Fruit fly (Drosophila melanogaster) whole organism, embryonic: ENCODE measurements around the gene CG13917.
A peak's percentile ranks its signal among the peaks of the same experiment; 100 is the strongest.

Experiments used
- Bgb ChIP-seq: fragments of 200-800 bp; sonication (Bioruptor generic); IDR thresholded peaks from 2 replicates; pipeline ENCODE4 v1.3.6; 2022; ENCODE audit warnings: missing biosample characterization, missing genetic modification characterization; ENCODE audit not compliant: partially characterized antibody
- CG10267 ChIP-seq: fragments of 200-800 bp; sonication (Bioruptor generic); optimal IDR thresholded peaks from 2 replicates; lab custom pipeline; 2018; ENCODE audit warnings: missing biosample characterization, mild to moderate bottlenecking, missing genetic modification characterization, moderate library complexity
- CG12219 ChIP-seq: fragments of 200-800 bp; sonication (Bioruptor generic); optimal IDR thresholded peaks from 3 replicates; lab custom pipeline; 2018; ENCODE audit warnings: missing biosample characterization, mild to moderate bottlenecking, missing genetic modification characterization
- CG1233 ChIP-seq: fragments of 200-800 bp; sonication (Bioruptor generic); optimal IDR thresholded peaks from 4 replicates; lab custom pipeline; 2018; ENCODE audit warnings: missing biosample characterization, mild to moderate bottlenecking, missing genetic modification characterization
- CG12391 ChIP-seq: fragments of 200-800 bp; sonication (Bioruptor generic); optimal IDR thresholded peaks from 3 replicates; lab custom pipeline; 2018; ENCODE audit warnings: missing biosample characterization, mild to moderate bottlenecking, missing genetic modification characterization, moderate library complexity
- CG15514 ChIP-seq: fragments of 200-800 bp; sonication (Bioruptor generic); optimal IDR thresholded peaks from 3 replicates; lab custom pipeline; 2017; ENCODE audit warnings: missing biosample characterization, missing genetic modification characterization, mild to moderate bottlenecking, moderate library complexity, missing genetic modification reagents
- CG17328 ChIP-seq: fragments of 200-800 bp; sonication (Bioruptor generic); IDR thresholded peaks from 2 replicates; pipeline ENCODE4 v1.3.6; 2022; ENCODE audit warnings: missing biosample characterization, missing genetic modification characterization
- CG18619 ChIP-seq: fragments of 200-800 bp; sonication (Bioruptor generic); optimal IDR thresholded peaks from 3 replicates; lab custom pipeline; 2017; ENCODE audit warnings: missing biosample characterization, mild to moderate bottlenecking, missing genetic modification characterization
- CG31441 ChIP-seq: fragments of 200-800 bp; sonication (Bioruptor generic); IDR thresholded peaks from 2 replicates; pipeline ENCODE4 v1.3.6; 2022; ENCODE audit warnings: missing biosample characterization, missing genetic modification characterization
- CG34422 ChIP-seq: fragments of 200-800 bp; sonication (Bioruptor generic); IDR thresholded peaks from 3 replicates; pipeline ENCODE4 v1.3.6; 2022; ENCODE audit warnings: missing biosample characterization, missing genetic modification characterization
- CG3995 ChIP-seq: fragments of 200-800 bp; sonication (Bioruptor generic); optimal IDR thresholded peaks from 3 replicates; lab custom pipeline; 2016; ENCODE audit warnings: missing biosample characterization, missing genetic modification characterization
- CG7745 ChIP-seq: fragments of 200-800 bp; sonication (Bioruptor generic); optimal IDR thresholded peaks from 2 replicates; lab custom pipeline; 2018; ENCODE audit warnings: missing biosample characterization, mild to moderate bottlenecking, missing genetic modification characterization, moderate library complexity
- CG8281 ChIP-seq: fragments of 200-800 bp; sonication (Bioruptor generic); optimal IDR thresholded peaks from 2 replicates; lab custom pipeline; 2018; ENCODE audit warnings: missing biosample characterization, mild to moderate bottlenecking, missing genetic modification characterization, moderate library complexity
- CG8359 ChIP-seq: fragments of 200-800 bp; sonication (Bioruptor generic); optimal IDR thresholded peaks from 2 replicates; lab custom pipeline; 2017; ENCODE audit warnings: missing biosample characterization, mild to moderate bottlenecking, missing genetic modification characterization, borderline replicate concordance
- CG8478 ChIP-seq: fragments of >200 bp; optimal IDR thresholded peaks from 2 replicates; lab custom pipeline; 2018
- CG9727 ChIP-seq: fragments of 200-800 bp; sonication (Bioruptor generic); optimal IDR thresholded peaks from 3 replicates; lab custom pipeline; 2017; ENCODE audit warnings: missing biosample characterization, mild to moderate bottlenecking, missing genetic modification characterization
- CG9797 ChIP-seq: fragments of 200-800 bp; sonication (Bioruptor generic); optimal IDR thresholded peaks from 3 replicates; lab custom pipeline; 2018; ENCODE audit warnings: missing biosample characterization, mild to moderate bottlenecking, missing genetic modification characterization
- CG9817 ChIP-seq: fragments of 200-800 bp; sonication (Bioruptor generic); optimal IDR thresholded peaks from 2 replicates; lab custom pipeline; 2018; ENCODE audit warnings: missing biosample characterization, mild to moderate bottlenecking, missing genetic modification characterization, moderate library complexity
- CG9932 ChIP-seq: fragments of 200-800 bp; sonication (Bioruptor generic); IDR thresholded peaks from 2 replicates; pipeline ENCODE4 v1.3.6; 2022; ENCODE audit warnings: missing biosample characterization, missing genetic modification characterization
- Dfd ChIP-seq, 2 experiments: fragments of >200 bp; optimal IDR thresholded peaks; 2 replicates each; lab custom pipeline; 2017; ENCODE audit warnings: missing biosample characterization in 2 of 2, missing genetic modification characterization in 2 of 2
- Drgx ChIP-seq: fragments of 200-800 bp; sonication (Bioruptor generic); IDR thresholded peaks from 2 replicates; pipeline ENCODE4 v1.3.6; 2022; ENCODE audit warnings: missing biosample characterization, missing genetic modification characterization
- Ets65A ChIP-seq: fragments of 200-800 bp; sonication (Bioruptor generic); peaks from one replicate; lab custom pipeline; 2016; ENCODE audit warnings: missing biosample characterization, missing genetic modification characterization
- Ets97D ChIP-seq: fragments of 200-800 bp; sonication (Bioruptor generic); optimal IDR thresholded peaks from 3 replicates; lab custom pipeline; 2016; ENCODE audit warnings: missing biosample characterization, missing genetic modification characterization
- Hmx ChIP-seq: fragments of 200-800 bp; sonication (Bioruptor generic); optimal IDR thresholded peaks from 2 replicates; lab custom pipeline; 2016; ENCODE audit warnings: missing biosample characterization, missing genetic modification characterization
- Hsf ChIP-seq: fragments of 200-800 bp; sonication (Bioruptor generic); optimal IDR thresholded peaks from 3 replicates; lab custom pipeline; 2016; ENCODE audit warnings: missing biosample characterization, missing genetic modification characterization
- Lpt ChIP-seq: fragments of >200 bp; optimal IDR thresholded peaks from 2 replicates; lab custom pipeline; 2018; ENCODE audit warnings: missing biosample characterization, missing genetic modification characterization
- MBD-R2 ChIP-seq: fragments of 200-800 bp; sonication (Bioruptor generic); IDR thresholded peaks from 2 replicates; pipeline ENCODE4 v1.3.6; 2022; ENCODE audit warnings: missing biosample characterization, missing genetic modification characterization
- Neu2 ChIP-seq: fragments of 200-800 bp; sonication (Bioruptor generic); optimal IDR thresholded peaks from 3 replicates; lab custom pipeline; 2016; ENCODE audit warnings: missing biosample characterization, missing genetic modification characterization, borderline replicate concordance
- Ptx1 ChIP-seq: fragments of 200-800 bp; sonication (Bioruptor generic); IDR thresholded peaks from 2 replicates; pipeline ENCODE4 v1.3.6; 2022; ENCODE audit warnings: missing biosample characterization, missing genetic modification characterization
- Rfx ChIP-seq: fragments of 200-800 bp; sonication (Bioruptor generic); IDR thresholded peaks from 2 replicates; pipeline ENCODE4 v1.3.6; 2022; ENCODE audit warnings: missing biosample characterization, missing genetic modification characterization
- Scr ChIP-seq: fragments of 200-800 bp; sonication (Bioruptor generic); IDR thresholded peaks from 2 replicates; pipeline ENCODE4 v1.3.6; 2022; ENCODE audit warnings: missing biosample characterization, missing genetic modification characterization; ENCODE audit not compliant: partially characterized antibody
- Stat92E ChIP-seq, 3 experiments: fragments of >200 bp in 2 of 3; fragments of 200-800 bp in 1 of 3; sonication (Bioruptor generic) in 1 of 3; optimal IDR thresholded peaks; 2 replicates each; lab custom pipeline; 2017 to 2019; ENCODE audit warnings: missing biosample characterization in 3 of 3, missing genetic modification characterization in 3 of 3, mild to moderate bottlenecking in 1 of 3, moderate library complexity in 1 of 3
- Trl ChIP-seq, 3 experiments: fragments of >200 bp in 2 of 3; fragments of 200-800 bp in 1 of 3; sonication (Bioruptor generic) in 1 of 3; optimal IDR thresholded peaks; 2 replicates in 1 of 3; 3 replicates in 2 of 3; lab custom pipeline; 2016 to 2017; ENCODE audit warnings: missing biosample characterization in 1 of 3, missing genetic modification characterization in 1 of 3
- Usf ChIP-seq: fragments of 200-800 bp; sonication (Bioruptor generic); optimal IDR thresholded peaks from 2 replicates; lab custom pipeline; 2017; ENCODE audit warnings: missing genotype, missing biosample characterization, missing genetic modification characterization
- al ChIP-seq: fragments of 200-800 bp; sonication (Bioruptor generic); IDR thresholded peaks from 2 replicates; pipeline ENCODE4 v1.3.6; 2022; ENCODE audit warnings: missing biosample characterization, missing genetic modification characterization
- ash1 ChIP-seq: fragments of 200-800 bp; sonication (Bioruptor generic); optimal IDR thresholded peaks from 2 replicates; lab custom pipeline; 2018; ENCODE audit warnings: missing biosample characterization, mild to moderate bottlenecking, missing genetic modification characterization
- cg ChIP-seq: fragments of 200-800 bp; sonication (Bioruptor generic); optimal IDR thresholded peaks from 3 replicates; lab custom pipeline; 2019; ENCODE audit warnings: missing biosample characterization, mild to moderate bottlenecking, missing genetic modification characterization, moderate library complexity
- crc ChIP-seq: fragments of 200-800 bp; sonication (Bioruptor generic); optimal IDR thresholded peaks from 2 replicates; lab custom pipeline; 2016; ENCODE audit warnings: missing biosample characterization, missing genetic modification characterization
- dimm ChIP-seq: fragments of 200-800 bp; sonication (Bioruptor generic); IDR thresholded peaks from 2 replicates; pipeline ENCODE4 v1.3.6; 2022; ENCODE audit warnings: missing biosample characterization, missing genetic modification characterization
- dpn ChIP-seq, 2 experiments: fragments of 200-800 bp; sonication (Bioruptor generic); optimal IDR thresholded peaks; 3 replicates each; lab custom pipeline; 2016; ENCODE audit warnings: missing biosample characterization in 2 of 2, missing genetic modification characterization in 2 of 2
- ems ChIP-seq: fragments of 200-800 bp; sonication (Bioruptor generic); optimal IDR thresholded peaks from 3 replicates; lab custom pipeline; 2016; ENCODE audit warnings: missing biosample characterization, missing genetic modification characterization
- fd102C ChIP-seq: fragments of 200-800 bp; sonication (Bioruptor generic); optimal IDR thresholded peaks from 2 replicates; lab custom pipeline; 2018; ENCODE audit warnings: missing biosample characterization, mild to moderate bottlenecking, missing genetic modification characterization, moderate library complexity
- grn ChIP-seq: fragments of 200-800 bp; sonication (Bioruptor generic); optimal IDR thresholded peaks from 3 replicates; lab custom pipeline; 2017; ENCODE audit warnings: missing biosample characterization, missing genetic modification characterization
- her ChIP-seq: fragments of 200-800 bp; sonication (Bioruptor generic); optimal IDR thresholded peaks from 2 replicates; lab custom pipeline; 2016; ENCODE audit warnings: missing biosample characterization, missing genetic modification characterization
- kah ChIP-seq: fragments of 200-800 bp; sonication (Bioruptor generic); optimal IDR thresholded peaks from 2 replicates; lab custom pipeline; 2018; ENCODE audit warnings: missing biosample characterization, mild to moderate bottlenecking, missing genetic modification characterization
- ken ChIP-seq: fragments of 200-800 bp; sonication (Bioruptor generic); IDR thresholded peaks from 3 replicates; pipeline ENCODE4 v1.3.6; 2022; ENCODE audit warnings: missing biosample characterization, missing genetic modification characterization
- kni ChIP-seq: fragments of 200-800 bp; sonication (Bioruptor generic); optimal IDR thresholded peaks from 3 replicates; lab custom pipeline; 2017; ENCODE audit warnings: mild to moderate bottlenecking, missing biosample characterization, missing genetic modification reagents, missing genetic modification characterization
- lola ChIP-seq, 3 experiments: fragments of >200 bp in 2 of 3; fragments of 200-800 bp in 1 of 3; sonication (Bioruptor generic) in 1 of 3; optimal IDR thresholded peaks; 2 replicates each; lab custom pipeline; 2017 to 2019; ENCODE audit warnings: missing biosample characterization in 3 of 3, missing genetic modification characterization in 3 of 3, mild to moderate bottlenecking in 1 of 3, moderate library complexity in 1 of 3
- oc ChIP-seq: fragments of 200-800 bp; sonication (Bioruptor generic); optimal IDR thresholded peaks from 2 replicates; lab custom pipeline; 2018; ENCODE audit warnings: missing biosample characterization, mild to moderate bottlenecking, missing genetic modification characterization, moderate library complexity
- stc ChIP-seq: fragments of 200-800 bp; sonication (Bioruptor generic); IDR thresholded peaks from 2 replicates; pipeline ENCODE4 v1.3.6; 2022; ENCODE audit warnings: missing biosample characterization, missing genetic modification characterization
- trh ChIP-seq: fragments of 200-800 bp; sonication (Bioruptor generic); optimal IDR thresholded peaks from 2 replicates; lab custom pipeline; 2016; ENCODE audit warnings: missing biosample characterization, missing genetic modification characterization
- wdn ChIP-seq: fragments of 200-800 bp; sonication (Bioruptor generic); IDR thresholded peaks from 2 replicates; pipeline ENCODE4 v1.3.6; 2022; ENCODE audit warnings: missing biosample characterization, missing genetic modification characterization

The CG13917 gene

dm6 chr3L:1602833-1603128 is 26.3 kb downstream of the CG13917 start, which contains the start of the genes CG18170 and CG33791 (continued):
- no peak for TF ChIP-seq CG8478 (lab: Kevin White, UChicago)
- no peak for TF ChIP-seq Rfx (GFP tag; lab: Robert Waterston, UW)
- TF ChIP-seq stc (GFP tag; lab: Robert Waterston, UW): no peak
- TF ChIP-seq Ptx1: no peak
- no peak for TF ChIP-seq CG18619 (GFP tag; lab: Kevin White, UChicago)
- no peak for TF ChIP-seq CG12391
- 0 out of 2 replicates have a peak, but pooled peaks have one; percentile 1 for TF ChIP-seq MBD-R2 (GFP tag; lab: Robert Waterston, UW)
- no peak for TF ChIP-seq dpn (GFP tag; optimal IDR thresholded peaks at IDR 0.05; lab: Kevin White, UChicago)
- TF ChIP-seq lola (GFP tag; optimal IDR thresholded peaks at IDR 0.05; lab: Kevin White, UChicago): no peak
- no peak for TF ChIP-seq CG3995 (GFP tag; lab: Kevin White, UChicago)
- no peak for TF ChIP-seq Usf (GFP tag; lab: Kevin White, UChicago)
- 0 out of 2 replicates have a peak, but pooled peaks have one; percentile 3 for TF ChIP-seq Scr (GFP tag; lab: Robert Waterston, UW)
- TF ChIP-seq CG8359 (GFP tag; lab: Kevin White, UChicago): no peak
- TF ChIP-seq Trl (optimal IDR thresholded peaks at IDR 0.05; lab: Kevin White, UChicago): no peak
- TF ChIP-seq Trl (GFP tag; optimal IDR thresholded peaks at IDR 0.05; lab: Kevin White, UChicago): no peak
- TF ChIP-seq ken (GFP tag; lab: Robert Waterston, UW): no peak
- no peak for TF ChIP-seq Bgb (GFP tag; lab: Robert Waterston, UW)
- TF ChIP-seq kah (GFP tag; lab: Kevin White, UChicago): no peak
- no peak for TF ChIP-seq wdn (GFP tag; lab: Robert Waterston, UW)
- TF ChIP-seq CG9797 (GFP tag; lab: Kevin White, UChicago): peak; percentile 39
- TF ChIP-seq ems (GFP tag; lab: Kevin White, UChicago): no peak
- no peak for TF ChIP-seq Hmx (GFP tag; lab: Kevin White, UChicago)
- no peak for TF ChIP-seq CG7745
- TF ChIP-seq CG12219: no peak
- no peak for TF ChIP-seq fd102C (GFP tag; lab: Kevin White, UChicago)
- TF ChIP-seq CG31441 (GFP tag; lab: Robert Waterston, UW): 0 out of 2 replicates have a peak, but pooled peaks have one; percentile 9
- no peak for TF ChIP-seq Lpt (GFP tag; lab: Kevin White, UChicago)
- peak; percentile 54 for TF ChIP-seq CG10267 (tag; lab: Kevin White, UChicago)
- TF ChIP-seq cg: no peak
- peak; percentile 52 for TF ChIP-seq Ets97D
- no peak for TF ChIP-seq CG1233 (GFP tag; lab: Kevin White, UChicago)
- TF ChIP-seq her (GFP tag; lab: Kevin White, UChicago): no peak
- no peak for TF ChIP-seq Dfd (GFP tag; optimal IDR thresholded peaks at IDR 0.05; lab: Kevin White, UChicago)
- peak; percentile 19 for TF ChIP-seq CG9727
- TF ChIP-seq trh (GFP tag; lab: Kevin White, UChicago): no peak

dm6 chr3L:1609611-1610010 is 33.1 kb downstream of the CG13917 start:
- no peak for TF ChIP-seq grn (GFP tag; lab: Kevin White, UChicago)
- no peak for TF ChIP-seq oc
- no peak for TF ChIP-seq dimm (GFP tag; lab: Robert Waterston, UW)
- TF ChIP-seq CG34422 (GFP tag; lab: Robert Waterston, UW): 0 out of 3 replicates have a peak, but pooled peaks have one; percentile 31
- TF ChIP-seq Lpt (GFP tag; lab: Kevin White, UChicago): no peak
- 0 out of 2 replicates have a peak, but pooled peaks have one; percentile 44 for TF ChIP-seq Drgx (GFP tag; lab: Robert Waterston, UW)
- no peak for TF ChIP-seq Stat92E (GFP tag; optimal IDR thresholded peaks at IDR 0.05; lab: Kevin White, UChicago)
- peak; percentile 4 for TF ChIP-seq Hsf (GFP tag; lab: Kevin White, UChicago)
- TF ChIP-seq CG8281: no peak
- TF ChIP-seq CG15514 (GFP tag; lab: Kevin White, UChicago): peak; percentile 17
- no peak for TF ChIP-seq crc
- no peak for TF ChIP-seq ash1
- TF ChIP-seq Neu2 (GFP tag; lab: Kevin White, UChicago): no peak
- peak; percentile 67 for TF ChIP-seq al
- 0 out of 2 replicates have a peak, but pooled peaks have one; percentile 20 for TF ChIP-seq CG17328 (GFP tag; lab: Robert Waterston, UW)
- TF ChIP-seq Ets65A (GFP tag; lab: Kevin White, UChicago): peak; percentile 94
- TF ChIP-seq CG9932 (GFP tag; lab: Robert Waterston, UW): peak; percentile 68
- no peak for TF ChIP-seq kni
- TF ChIP-seq CG9817 (tag; lab: Kevin White, UChicago): no peak
